Worm (Caenorhabditis elegans): Measurements from ENCODE around the gene C17F4.7.

C17F4.7 gene

DNA sequence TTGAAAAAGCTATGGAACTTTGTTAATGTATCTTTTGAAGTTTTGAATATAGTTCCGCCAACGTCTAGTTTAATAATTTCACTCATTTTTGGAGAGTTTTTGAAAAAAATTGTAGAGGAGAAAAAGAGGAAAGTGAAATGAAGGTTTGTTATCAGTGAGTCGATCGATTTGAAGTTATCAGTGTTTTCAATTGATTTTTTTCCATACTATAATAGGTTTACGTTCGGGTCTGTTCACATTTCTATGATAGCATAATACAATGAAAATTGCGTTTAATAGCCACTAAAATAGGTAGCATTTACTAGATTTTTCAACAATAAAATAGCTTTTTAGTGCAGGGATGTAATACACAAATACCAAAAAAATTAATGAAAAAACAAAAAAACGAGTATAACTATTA, 20.6 kb downstream of the C17F4.7 start, which contains the start of gene ZC239.16:
Gene ZC239.16, minus strand, starts transcription at position 120 of the 400 bp plus-strand sequence.
- TF ChIP-seq nhr-80 (tag; optimal IDR thresholded peaks at IDR 0.05): peak; percentile 13
- no peak for TF ChIP-seq ceh-40 (GFP tag; IDR thresholded peaks at IDR 0.05)

DNA sequence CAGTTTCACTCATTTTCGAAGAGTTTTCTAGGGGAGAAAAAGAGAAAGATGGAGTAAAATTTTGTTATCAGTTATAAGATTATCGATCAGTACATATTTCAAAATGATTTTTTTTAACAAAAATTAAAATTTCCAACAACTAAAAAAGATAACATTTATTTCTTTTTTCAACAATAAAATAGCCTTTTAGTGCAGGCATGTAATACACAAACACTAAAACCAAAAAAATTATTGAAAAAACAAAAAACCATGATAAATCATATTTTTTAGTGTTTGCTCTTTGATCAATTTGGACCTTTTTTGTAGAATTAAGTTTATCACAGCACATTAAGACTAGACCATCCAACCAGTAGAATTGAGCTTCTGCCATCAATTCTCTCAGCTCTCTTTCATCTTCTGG, 21.2 kb downstream of the C17F4.7 start, which contains the start of gene ZC239.15:
Gene ZC239.15, minus strand, starts transcription at position 101 of the 400 bp plus-strand sequence.
- TF ChIP-seq akir-1 (GFP tag; optimal IDR thresholded peaks at IDR 0.05) (no peak), chd-7 (tag; optimal IDR thresholded peaks at IDR 0.05) (no peak), let-526 (GFP tag; IDR thresholded peaks at IDR 0.05) (no peak), F55B11.4 (tag; optimal IDR thresholded peaks at IDR 0.05; ENCODE audit: borderline replicate concordance, insufficient read depth) (no peak), attf-6 (GFP tag; IDR thresholded peaks at IDR 0.05) (no peak), snpc-1.1 (tag; optimal IDR thresholded peaks at IDR 0.05; ENCODE audit: insufficient read depth) (no peak), sdz-38 (tag; optimal IDR thresholded peaks at IDR 0.05) (no peak), bed-1 (GFP tag; IDR thresholded peaks at IDR 0.05) (no peak), snpc-3.4 (tag; optimal IDR thresholded peaks at IDR 0.05) (no peak), dpff-1 (tag; optimal IDR thresholded peaks at IDR 0.05) (no peak)

DNA sequence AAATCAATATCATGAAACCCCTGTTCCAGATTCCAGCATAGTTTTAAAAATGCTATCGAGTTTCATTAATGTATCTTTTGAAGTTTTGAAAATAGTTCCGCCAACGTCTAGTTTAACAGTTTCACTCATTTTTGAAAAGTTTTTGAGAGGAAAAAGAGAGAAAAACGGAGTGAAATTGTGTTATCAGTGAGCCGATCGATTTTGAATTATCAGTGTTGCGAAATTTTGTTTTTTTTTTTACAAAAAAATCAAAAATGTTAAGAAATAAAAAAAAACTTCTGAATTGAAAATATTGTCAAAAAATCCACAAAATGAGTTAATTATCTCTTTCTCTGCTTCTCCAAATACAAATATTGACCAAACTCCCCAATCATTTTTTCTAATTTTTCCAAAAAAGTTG, 23.1 kb downstream of the C17F4.7 start, which contains the start of gene ZC239.13:
Gene ZC239.13, minus strand, starts transcription at position 154 of the 400 bp plus-strand sequence.
- TF ChIP-seq mxl-1 (tag; optimal IDR thresholded peaks at IDR 0.05) (no peak), cebp-1 (GFP tag; IDR thresholded peaks at IDR 0.05) (peak; percentile 74; the same call in 1 of the 2 replicates), cebp-1 (tag; optimal IDR thresholded peaks at IDR 0.05) (peak; percentile 78), sdz-38 (tag; optimal IDR thresholded peaks at IDR 0.05) (no peak)

DNA sequence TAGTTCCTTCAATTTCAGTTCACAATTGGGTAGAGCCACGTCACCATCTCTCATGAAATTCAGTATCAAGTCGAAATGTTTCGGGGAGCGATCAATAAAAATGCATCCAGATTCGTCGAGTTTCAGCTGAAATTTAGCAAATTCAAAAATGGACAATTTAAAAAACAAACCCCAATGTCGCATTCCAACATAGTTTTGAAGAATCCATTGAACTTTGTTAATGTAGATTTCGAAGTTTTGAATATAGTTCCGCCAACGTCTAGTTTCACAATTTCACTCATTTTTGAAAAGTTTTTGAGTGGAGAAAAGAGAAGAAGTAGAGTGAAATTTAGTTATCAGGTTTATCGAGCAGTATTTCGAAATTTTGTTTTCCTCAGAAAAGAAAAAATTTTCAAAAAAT, 24.1 kb downstream of the C17F4.7 start, which contains the start of gene ZC239.14:
Gene ZC239.14, minus strand, starts transcription at position 305 of the 400 bp plus-strand sequence.
- TF ChIP-seq nfya-2 (GFP tag; IDR thresholded peaks at IDR 0.05) (no peak), rpc-1 (optimal IDR thresholded peaks at IDR 0.05) (no peak), rpc-1 (tag; optimal IDR thresholded peaks at IDR 0.05) (no peak), madf-3 (GFP tag; IDR thresholded peaks at IDR 0.05) (no peak), F23B12.7 (tag; optimal IDR thresholded peaks at IDR 0.05; ENCODE audit: insufficient read depth) (no peak), ceh-100 (GFP tag; IDR thresholded peaks at IDR 0.05) (no peak), cebp-2 (GFP tag; IDR thresholded peaks at IDR 0.05) (no peak), lin-35 (GFP tag; optimal IDR thresholded peaks at IDR 0.05) (no peak), hsf-1 (GFP tag; IDR thresholded peaks at IDR 0.05) (no peak), nhr-90 (tag; optimal IDR thresholded peaks at IDR 0.05) (no peak), K11D2.4 (GFP tag; IDR thresholded peaks at IDR 0.05) (no peak), ceh-79 (tag; optimal IDR thresholded peaks at IDR 0.05) (no peak), hlh-12 (tag; optimal IDR thresholded peaks at IDR 0.05) (no peak), F37B4.10 (GFP tag; IDR thresholded peaks at IDR 0.05) (no peak), rec-8 (tag; optimal IDR thresholded peaks at IDR 0.05) (no peak), lin-26 (GFP tag; IDR thresholded peaks at IDR 0.05) (no peak)

DNA sequence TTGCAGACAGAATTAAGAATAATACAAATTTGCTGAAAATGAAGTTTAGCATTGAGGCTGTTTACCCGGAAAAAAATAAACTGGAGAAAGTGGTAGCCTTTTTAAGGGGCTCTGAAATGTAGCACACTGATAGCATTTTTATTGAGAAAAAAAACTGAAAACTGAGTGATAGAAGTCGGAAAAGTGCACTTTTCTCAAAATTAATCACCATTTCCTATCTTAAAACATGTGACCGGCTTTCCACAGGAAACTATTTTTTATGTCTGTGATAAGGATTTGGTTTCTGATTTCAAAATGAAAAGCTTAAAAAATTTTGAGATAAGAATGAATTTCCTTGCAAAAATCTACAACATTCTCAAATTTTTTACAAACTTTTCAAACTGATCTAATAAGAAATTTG, 25.1 kb downstream of the C17F4.7 start, which contains the start of gene ZC239.22:
Gene ZC239.22, minus strand, starts transcription at position 101 of the 400 bp plus-strand sequence.
- no peak for TF ChIP-seq dpff-1 (tag; optimal IDR thresholded peaks at IDR 0.05)
- TF ChIP-seq ceh-100 (GFP tag; IDR thresholded peaks at IDR 0.05): no peak
- no peak for TF ChIP-seq T07F8.4 (tag; optimal IDR thresholded peaks at IDR 0.05)
- TF ChIP-seq chd-7 (tag; optimal IDR thresholded peaks at IDR 0.05): no peak
- TF ChIP-seq K11D2.4 (GFP tag; IDR thresholded peaks at IDR 0.05): no peak
- TF ChIP-seq unc-130 (GFP tag; optimal IDR thresholded peaks at IDR 0.05): no peak
- no peak for TF ChIP-seq aptf-2 (GFP tag; conservative IDR thresholded peaks at IDR 0.05)
- TF ChIP-seq Y67H2A.10 (GFP tag; conservative IDR thresholded peaks at IDR 0.05): no peak
- no peak for TF ChIP-seq C06A6.2 (GFP tag; conservative IDR thresholded peaks at IDR 0.05)
- no peak for TF ChIP-seq F33H1.4 (GFP tag; IDR thresholded peaks at IDR 0.05)
- no peak for TF ChIP-seq egl-44 (GFP tag; IDR thresholded peaks at IDR 0.05)
- TF ChIP-seq cebp-1 (GFP tag; IDR thresholded peaks at IDR 0.05): no peak
- TF ChIP-seq cebp-1 (tag; optimal IDR thresholded peaks at IDR 0.05): no peak
- no peak for TF ChIP-seq nhr-120 (GFP tag; IDR thresholded peaks at IDR 0.05)
- no peak for TF ChIP-seq fkh-3 (tag; optimal IDR thresholded peaks at IDR 0.05)
- no peak for TF ChIP-seq hlh-26 (GFP tag; conservative IDR thresholded peaks at IDR 0.05)
- no peak for TF ChIP-seq ztf-28 (GFP tag; IDR thresholded peaks at IDR 0.05)
- no peak for TF ChIP-seq nhr-27 (tag; optimal IDR thresholded peaks at IDR 0.05)
